Worm (Caenorhabditis elegans) whole organism, L2 larva: ENCODE measurements around the gene Y41E3.6.

Experiments used
- C34F6.9 ChIP-seq: fragments of 150-350 bp; optimal IDR thresholded peaks from 2 replicates; lab custom pipeline; 2014; ENCODE audit warnings: missing biosample characterization, missing genetic modification characterization
- F13H6.1 ChIP-seq: sonication (generic microtip); optimal IDR thresholded peaks from 2 replicates; lab custom pipeline; 2016; ENCODE audit warnings: missing genetic modification characterization, missing compliant biosample characterization
- ZK546.5 ChIP-seq: sonication (generic microtip); optimal IDR thresholded peaks from 2 replicates; lab custom pipeline; 2017; ENCODE audit warnings: missing biosample characterization, missing genetic modification characterization
- aly-2 ChIP-seq: fragments of 150-350 bp; optimal IDR thresholded peaks from 2 replicates; lab custom pipeline; 2014; ENCODE audit warnings: missing biosample characterization, missing genetic modification characterization
- blmp-1 ChIP-seq: sonication (generic microtip); optimal IDR thresholded peaks from 2 replicates; lab custom pipeline; 2017; ENCODE audit warnings: missing genetic modification characterization, mild to moderate bottlenecking, missing compliant biosample characterization, antibody characterized with exemption, moderate library complexity; ENCODE audit not compliant: insufficient read depth
- ceh-16 ChIP-seq: fragments of 150-350 bp; optimal IDR thresholded peaks from 2 replicates; lab custom pipeline; 2014; ENCODE audit warnings: missing biosample characterization, missing genetic modification characterization
- ceh-82 ChIP-seq: fragments of 150-350 bp; optimal IDR thresholded peaks from 2 replicates; lab custom pipeline; 2014; ENCODE audit warnings: missing biosample characterization, missing genetic modification characterization
- crh-2 ChIP-seq: sonication (generic microtip); optimal IDR thresholded peaks from 2 replicates; lab custom pipeline; 2017; ENCODE audit warnings: missing biosample characterization, missing genetic modification characterization
- egl-27 ChIP-seq: sonication (generic microtip); optimal IDR thresholded peaks from 3 replicates; lab custom pipeline; 2017; ENCODE audit warnings: missing biosample characterization, missing genetic modification reagents, missing genetic modification characterization
- elt-3 ChIP-seq: sonication (generic microtip); optimal IDR thresholded peaks from 2 replicates; lab custom pipeline; 2017; ENCODE audit warnings: missing biosample characterization, missing genetic modification characterization
- fos-1 ChIP-seq: fragments of 150-350 bp; optimal IDR thresholded peaks from 2 replicates; lab custom pipeline; 2014; ENCODE audit warnings: missing biosample characterization, missing genetic modification characterization
- gmeb-1 ChIP-seq: fragments of 150-350 bp; optimal IDR thresholded peaks from 2 replicates; lab custom pipeline; 2014; ENCODE audit warnings: missing biosample characterization, missing genetic modification characterization
- lin-11 ChIP-seq: fragments of 150-350 bp; sonication (generic microtip); optimal IDR thresholded peaks from 2 replicates; lab custom pipeline; 2014; ENCODE audit warnings: missing biosample characterization, missing genetic modification characterization, inconsistent platforms, mixed read lengths
- lin-13 ChIP-seq: fragments of 150-350 bp; optimal IDR thresholded peaks from 2 replicates; lab custom pipeline; 2014; ENCODE audit warnings: missing biosample characterization, missing genetic modification reagents, missing genetic modification characterization
- lsy-2 ChIP-seq, 2 experiments: fragments of 150-350 bp in 1 of 2; sonication (generic microtip) in 1 of 2; optimal IDR thresholded peaks; 2 replicates each; lab custom pipeline; 2014 to 2017; ENCODE audit warnings: missing biosample characterization in 2 of 2, missing genetic modification characterization in 2 of 2
- mab-5 ChIP-seq: fragments of 150-350 bp; optimal IDR thresholded peaks from 2 replicates; lab custom pipeline; 2014; ENCODE audit warnings: missing biosample characterization, missing genetic modification characterization
- mdl-1 ChIP-seq, 2 experiments: fragments of 150-350 bp in 1 of 2; sonication (generic microtip) in 1 of 2; optimal IDR thresholded peaks; 2 replicates each; lab custom pipeline; 2017; ENCODE audit warnings: missing biosample characterization in 2 of 2, missing genetic modification characterization in 2 of 2
- nhr-10 ChIP-seq: sonication (generic microtip); optimal IDR thresholded peaks from 2 replicates; lab custom pipeline; 2017; ENCODE audit warnings: missing biosample characterization, missing genetic modification characterization
- nhr-11 ChIP-seq: fragments of 150-350 bp; optimal IDR thresholded peaks from 2 replicates; lab custom pipeline; 2014; ENCODE audit warnings: missing biosample characterization, missing genetic modification characterization
- nhr-12 ChIP-seq: fragments of 150-350 bp; optimal IDR thresholded peaks from 2 replicates; lab custom pipeline; 2014; ENCODE audit warnings: missing biosample characterization, missing genetic modification characterization
- nhr-129 ChIP-seq: fragments of 150-350 bp; optimal IDR thresholded peaks from 2 replicates; lab custom pipeline; 2014; ENCODE audit warnings: missing biosample characterization, missing genetic modification characterization
- nhr-21 ChIP-seq: fragments of 150-350 bp; optimal IDR thresholded peaks from 2 replicates; lab custom pipeline; 2014; ENCODE audit warnings: missing biosample characterization, missing genetic modification characterization
- nhr-23 ChIP-seq: fragments of 150-350 bp; optimal IDR thresholded peaks from 2 replicates; lab custom pipeline; 2014; ENCODE audit warnings: missing biosample characterization, missing genetic modification reagents, missing genetic modification characterization
- nhr-25 ChIP-seq: fragments of 150-350 bp; sonication (generic microtip); optimal IDR thresholded peaks from 3 replicates; lab custom pipeline; 2014; ENCODE audit warnings: missing biosample characterization, missing genetic modification characterization
- nhr-77 ChIP-seq: fragments of 150-350 bp; optimal IDR thresholded peaks from 2 replicates; lab custom pipeline; 2014; ENCODE audit warnings: missing biosample characterization, missing genetic modification characterization
- peb-1 ChIP-seq: fragments of 150-350 bp; optimal IDR thresholded peaks from 2 replicates; lab custom pipeline; 2014; ENCODE audit warnings: missing biosample characterization, missing genetic modification characterization
- sem-4 ChIP-seq: fragments of 150-350 bp; optimal IDR thresholded peaks from 2 replicates; lab custom pipeline; 2014; ENCODE audit warnings: missing biosample characterization, missing genetic modification reagents, missing genetic modification characterization
- skn-1 ChIP-seq: sonication (generic microtip); optimal IDR thresholded peaks from 2 replicates; lab custom pipeline; 2017; ENCODE audit warnings: missing biosample characterization, missing genetic modification characterization
- sma-3 ChIP-seq: sonication (generic microtip); optimal IDR thresholded peaks from 2 replicates; lab custom pipeline; 2016; ENCODE audit warnings: missing genetic modification reagents, missing genetic modification characterization, missing compliant biosample characterization
- sma-9 ChIP-seq, 2 experiments: fragments of 150-350 bp in 1 of 2; sonication (generic microtip) in 1 of 2; optimal IDR thresholded peaks; 2 replicates each; lab custom pipeline; 2014 to 2016; ENCODE audit warnings: missing genetic modification characterization in 2 of 2, mild to moderate bottlenecking in 1 of 2, missing biosample characterization in 1 of 2, missing compliant biosample characterization in 1 of 2, missing genetic modification reagents in 1 of 2, moderate library complexity in 1 of 2
- snpc-4 ChIP-seq: fragments of 150-350 bp; optimal IDR thresholded peaks from 2 replicates; lab custom pipeline; 2014; ENCODE audit warnings: missing biosample characterization, missing genetic modification characterization
- unc-55 ChIP-seq: fragments of 150-350 bp; sonication (generic microtip); optimal IDR thresholded peaks from 3 replicates; lab custom pipeline; 2014; ENCODE audit warnings: missing biosample characterization, missing genetic modification reagents, missing genetic modification characterization
- zag-1 ChIP-seq: fragments of 150-350 bp; optimal IDR thresholded peaks from 2 replicates; lab custom pipeline; 2014; ENCODE audit warnings: missing biosample characterization, missing genetic modification characterization
- ztf-1 ChIP-seq: fragments of 200-800 bp; sonication (Bioruptor generic); conservative IDR thresholded peaks from 2 replicates; pipeline ENCODE4 v1.3.6; 2022; ENCODE audit warnings: missing genetic modification characterization, missing compliant biosample characterization
- ztf-11 ChIP-seq: sonication (generic microtip); optimal IDR thresholded peaks from 2 replicates; lab custom pipeline; 2017; ENCODE audit warnings: missing biosample characterization, missing genetic modification characterization
- ztf-4 ChIP-seq: fragments of 150-350 bp; optimal IDR thresholded peaks from 2 replicates; lab custom pipeline; 2014; ENCODE audit warnings: missing biosample characterization, missing genetic modification characterization

Gene Y41E3.6

ce11 chrIV:15028386-15028785 lies 21.8 kb downstream of the Y41E3.6 start:
- TF ChIP-seq ceh-16 (tag; lab: Kevin White, UChicago) = no peak
- TF ChIP-seq nhr-12 (tag; lab: Kevin White, UChicago) = no peak
- TF ChIP-seq nhr-77 (tag; lab: Kevin White, UChicago) = no peak
- TF ChIP-seq gmeb-1 (tag; lab: Kevin White, UChicago) = no peak
- TF ChIP-seq blmp-1 (tag; lab: Kevin White, UChicago) = no peak
- no peak for TF ChIP-seq nhr-23
- no peak for TF ChIP-seq zag-1 (tag; lab: Kevin White, UChicago)
- TF ChIP-seq ztf-11 (tag; lab: Kevin White, UChicago) = no peak
- TF ChIP-seq ztf-4 = no peak
- no peak for TF ChIP-seq F13H6.1 (tag; lab: Kevin White, UChicago)
- TF ChIP-seq nhr-21 (tag; lab: Kevin White, UChicago) = no peak
- no peak for TF ChIP-seq ceh-82 (tag; lab: Kevin White, UChicago)
- no peak for TF ChIP-seq elt-3 (tag; lab: Kevin White, UChicago)
- TF ChIP-seq lsy-2 (tag; optimal IDR thresholded peaks at IDR 0.05; lab: Kevin White, UChicago) = no peak
- TF ChIP-seq crh-2 (tag; lab: Kevin White, UChicago) = no peak
- no peak for TF ChIP-seq snpc-4
- no peak for TF ChIP-seq ztf-1
- no peak for TF ChIP-seq mab-5 (tag; lab: Kevin White, UChicago)
- TF ChIP-seq mdl-1 (tag; optimal IDR thresholded peaks at IDR 0.05; lab: Kevin White, UChicago) = no peak
- no peak for TF ChIP-seq fos-1 (tag; lab: Kevin White, UChicago)

ce11 chrIV:15028891-15029290 lies 22.3 kb downstream of the Y41E3.6 start, which contains the start of gene Y41E3.8:
Gene Y41E3.8 (minus strand): TSS chrIV:15028978.
- TF ChIP-seq zag-1 (tag; lab: Kevin White, UChicago) (no peak), skn-1 (tag; lab: Kevin White, UChicago) (no peak), mab-5 (tag; lab: Kevin White, UChicago) (no peak), gmeb-1 (tag; lab: Kevin White, UChicago) (peak; percentile 55), lsy-2 (tag; optimal IDR thresholded peaks at IDR 0.05; lab: Kevin White, UChicago) (peak in 1 of 2 experiments; percentile 54), crh-2 (tag; lab: Kevin White, UChicago) (no peak), C34F6.9 (tag; lab: Kevin White, UChicago) (peak; percentile 16), ceh-82 (tag; lab: Kevin White, UChicago) (no peak), nhr-11 (tag; lab: Kevin White, UChicago) (no peak), nhr-25 (tag; lab: Kevin White, UChicago) (peak; percentile 6), unc-55 (GFP tag; lab: Kevin White, UChicago) (peak; percentile 35), peb-1 (no peak), nhr-129 (tag; lab: Kevin White, UChicago) (peak; percentile 62), mdl-1 (tag; optimal IDR thresholded peaks at IDR 0.05; lab: Kevin White, UChicago) (peak in 1 of 2 experiments; percentile 8), nhr-21 (tag; lab: Kevin White, UChicago) (peak; percentile 10)

DNA sequence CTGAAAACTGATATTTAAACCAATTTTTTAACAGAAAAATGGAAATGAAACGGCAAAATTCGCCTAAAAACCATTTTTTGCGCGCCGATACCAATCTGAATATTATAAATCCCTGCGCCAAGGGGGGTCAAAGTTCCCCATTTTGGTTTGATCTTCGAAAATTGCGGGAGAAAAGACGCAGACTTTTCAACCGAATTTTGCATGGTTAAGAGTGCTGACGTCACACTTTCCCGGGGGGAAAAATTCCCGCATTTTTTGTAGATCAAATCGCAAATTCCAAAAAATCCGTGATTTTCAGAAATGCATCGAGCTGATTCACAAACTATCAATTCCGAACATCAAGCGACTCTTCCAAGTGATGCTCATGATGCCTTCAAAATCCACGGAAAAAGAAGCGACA lies 23.0 kb downstream of the Y41E3.6 start:
- no peak for TF ChIP-seq nhr-23
- no peak for TF ChIP-seq lin-11 (tag; lab: Kevin White, UChicago)
- no peak for TF ChIP-seq mab-5 (tag; lab: Kevin White, UChicago)
- no peak for TF ChIP-seq snpc-4
- TF ChIP-seq peb-1 = no peak
- TF ChIP-seq ztf-11 (tag; lab: Kevin White, UChicago) = no peak
- TF ChIP-seq nhr-21 (tag; lab: Kevin White, UChicago) = no peak
- no peak for TF ChIP-seq F13H6.1 (tag; lab: Kevin White, UChicago)
- no peak for TF ChIP-seq unc-55 (GFP tag; lab: Kevin White, UChicago)
- TF ChIP-seq ZK546.5 (tag; lab: Kevin White, UChicago) = no peak
- no peak for TF ChIP-seq nhr-11 (tag; lab: Kevin White, UChicago)
- TF ChIP-seq nhr-10 (tag; lab: Kevin White, UChicago) = no peak
- no peak for TF ChIP-seq egl-27 (tag; lab: Kevin White, UChicago)
- TF ChIP-seq crh-2 (tag; lab: Kevin White, UChicago) = no peak

DNA sequence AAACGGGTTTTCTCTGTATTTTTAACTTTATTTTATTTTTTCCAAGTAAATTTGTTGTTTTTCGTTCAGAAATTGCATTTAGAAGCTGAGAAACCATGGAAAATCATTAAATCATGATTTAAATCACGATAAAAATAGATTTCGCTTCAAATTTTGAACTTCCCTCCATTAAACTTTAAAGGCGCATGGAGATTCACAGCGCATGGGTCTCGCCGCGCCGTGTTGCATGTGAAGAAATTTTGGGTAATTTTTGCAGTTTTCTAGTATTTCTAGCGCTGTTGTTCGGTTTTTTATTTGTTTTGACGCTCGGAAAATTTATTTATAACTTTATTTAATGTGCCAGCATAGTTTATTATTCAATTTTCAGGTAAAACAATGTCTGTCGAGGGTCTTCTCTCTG lies 30.4 kb downstream of the Y41E3.6 start, which contains the start of gene eef-1B.2:
Gene eef-1B.2, plus strand, starts transcription at position 358 of the 400 bp plus-strand sequence.
- TF ChIP-seq fos-1 (tag; lab: Kevin White, UChicago) (peak; percentile 15), nhr-23 (no peak), lin-11 (tag; lab: Kevin White, UChicago) (peak; percentile 35), snpc-4 (peak; percentile 6), sem-4 (peak; percentile 38), crh-2 (tag; lab: Kevin White, UChicago) (peak; percentile 59), sma-3 (GFP tag; lab: Kevin White, UChicago) (peak; percentile 56), lsy-2 (tag; optimal IDR thresholded peaks at IDR 0.05; lab: Kevin White, UChicago) (peak; percentile 42 to 79), unc-55 (GFP tag; lab: Kevin White, UChicago) (peak; percentile 79), blmp-1 (tag; lab: Kevin White, UChicago) (no peak), F13H6.1 (tag; lab: Kevin White, UChicago) (peak; percentile 21), aly-2 (tag; lab: Kevin White, UChicago) (no peak), sma-9 (GFP tag; optimal IDR thresholded peaks at IDR 0.05; lab: Kevin White, UChicago) (no peak), sma-9 (tag; optimal IDR thresholded peaks at IDR 0.05; lab: Kevin White, UChicago) (no peak), lin-13 (GFP tag; lab: Kevin White, UChicago) (peak; percentile 62), C34F6.9 (tag; lab: Kevin White, UChicago) (peak; percentile 77), nhr-10 (tag; lab: Kevin White, UChicago) (no peak), gmeb-1 (tag; lab: Kevin White, UChicago) (peak; percentile 91), ztf-1 (no peak), mab-5 (tag; lab: Kevin White, UChicago) (peak; percentile 10), nhr-129 (tag; lab: Kevin White, UChicago) (peak; percentile 89), nhr-25 (tag; lab: Kevin White, UChicago) (peak; percentile 53), nhr-21 (tag; lab: Kevin White, UChicago) (peak; percentile 8)
